Worm (Caenorhabditis elegans): Measurements from ENCODE around the gene srm-4.

srm-4 gene

ce11 chrV:14347234-14347826, 14.1 kb downstream of the srm-4 start, which contains the start of gene cept-2:
cept-2 (plus strand) TSS chrV:14347766.
- no peak for TF ChIP-seq lin-39 (tag; optimal IDR thresholded peaks at IDR 0.05)
- peak; percentile 100 for TF ChIP-seq unc-55 (GFP tag; optimal IDR thresholded peaks at IDR 0.05)
- no peak for TF ChIP-seq nhr-25 (tag; optimal IDR thresholded peaks at IDR 0.05)
- peak; percentile 30 for TF ChIP-seq R02D3.7 (tag; optimal IDR thresholded peaks at IDR 0.05)
- TF ChIP-seq unc-62 (GFP tag; optimal IDR thresholded peaks at IDR 0.05): no peak
- peak; percentile 95 for TF ChIP-seq sem-4 (tag; optimal IDR thresholded peaks at IDR 0.05)
- peak; percentile 29 for TF ChIP-seq ZK546.5 (tag; optimal IDR thresholded peaks at IDR 0.05)
- peak; percentile 88 for TF ChIP-seq gmeb-1 (tag; optimal IDR thresholded peaks at IDR 0.05)
- peak; percentile 80 to 96 for TF ChIP-seq lsy-2 (tag; optimal IDR thresholded peaks at IDR 0.05)
- TF ChIP-seq zag-1 (tag; optimal IDR thresholded peaks at IDR 0.05): peak; percentile 56
- TF ChIP-seq fos-1 (tag; optimal IDR thresholded peaks at IDR 0.05): peak; percentile 76
- TF ChIP-seq mdl-1 (tag; optimal IDR thresholded peaks at IDR 0.05): peak in 1 of 2 experiments; percentile 46
- TF ChIP-seq aly-2 (tag; optimal IDR thresholded peaks at IDR 0.05): no peak
- TF ChIP-seq ztf-4 (tag; optimal IDR thresholded peaks at IDR 0.05): peak; percentile 85
- TF ChIP-seq ztf-1 (GFP tag; conservative IDR thresholded peaks at IDR 0.05): no peak
- TF ChIP-seq sma-3 (GFP tag; optimal IDR thresholded peaks at IDR 0.05): peak; percentile 95
- peak; percentile 94 for TF ChIP-seq crh-2 (tag; optimal IDR thresholded peaks at IDR 0.05)
- no peak for TF ChIP-seq nhr-6 (tag; optimal IDR thresholded peaks at IDR 0.05)
- peak; percentile 66 for TF ChIP-seq nhr-77 (tag; optimal IDR thresholded peaks at IDR 0.05)
- TF ChIP-seq F13H6.1 (tag; optimal IDR thresholded peaks at IDR 0.05): peak; percentile 93
- TF ChIP-seq elt-3 (tag; optimal IDR thresholded peaks at IDR 0.05): no peak
- no peak for TF ChIP-seq alr-1 (tag; optimal IDR thresholded peaks at IDR 0.05)
- no peak for TF ChIP-seq nhr-12 (tag; optimal IDR thresholded peaks at IDR 0.05)
- TF ChIP-seq sma-9 (GFP tag; optimal IDR thresholded peaks at IDR 0.05): peak; percentile 94
- no peak for TF ChIP-seq sma-9 (tag; optimal IDR thresholded peaks at IDR 0.05)
- TF ChIP-seq unc-39 (tag; optimal IDR thresholded peaks at IDR 0.05): no peak
- no peak for TF ChIP-seq peb-1 (tag; optimal IDR thresholded peaks at IDR 0.05)
- peak; percentile 95 for TF ChIP-seq nhr-129 (tag; optimal IDR thresholded peaks at IDR 0.05)
- TF ChIP-seq mab-5 (tag; optimal IDR thresholded peaks at IDR 0.05): peak; percentile 88
- no peak for TF ChIP-seq nhr-11 (tag; optimal IDR thresholded peaks at IDR 0.05)
- peak; percentile 96 for TF ChIP-seq lin-11 (tag; optimal IDR thresholded peaks at IDR 0.05)
- TF ChIP-seq ceh-16 (tag; optimal IDR thresholded peaks at IDR 0.05): peak; percentile 64
- no peak for TF ChIP-seq mbf-1 (tag; optimal IDR thresholded peaks at IDR 0.05)
- peak; percentile 97 for TF ChIP-seq C34F6.9 (tag; optimal IDR thresholded peaks at IDR 0.05)
- peak; percentile 91 for TF ChIP-seq nhr-21 (tag; optimal IDR thresholded peaks at IDR 0.05)
- TF ChIP-seq snpc-4 (tag; optimal IDR thresholded peaks at IDR 0.05): peak; percentile 87
- TF ChIP-seq egl-27 (tag; optimal IDR thresholded peaks at IDR 0.05): peak; percentile 72
- no peak for TF ChIP-seq elt-1 (tag; optimal IDR thresholded peaks at IDR 0.05)
- TF ChIP-seq dmd-4 (tag; optimal IDR thresholded peaks at IDR 0.05): peak; percentile 43
- no peak for TF ChIP-seq ztf-11 (tag; optimal IDR thresholded peaks at IDR 0.05)
- TF ChIP-seq ceh-82 (tag; optimal IDR thresholded peaks at IDR 0.05): peak; percentile 75
- peak; percentile 86 for TF ChIP-seq skn-1 (tag; optimal IDR thresholded peaks at IDR 0.05)
- peak; percentile 94 for TF ChIP-seq lin-13 (GFP tag; optimal IDR thresholded peaks at IDR 0.05)
- no peak for TF ChIP-seq nhr-237 (tag; optimal IDR thresholded peaks at IDR 0.05)
- TF ChIP-seq nhr-23 (tag; optimal IDR thresholded peaks at IDR 0.05): no peak
- no peak for TF ChIP-seq nhr-10 (tag; optimal IDR thresholded peaks at IDR 0.05)
- peak; percentile 87 for TF ChIP-seq blmp-1 (tag; optimal IDR thresholded peaks at IDR 0.05; ENCODE audit: insufficient read depth)
- peak; percentile 53 for TF ChIP-seq ama-1 (optimal IDR thresholded peaks at IDR 0.05)
- TF ChIP-seq Y55F3AM.14 (GFP tag; optimal IDR thresholded peaks at IDR 0.05): peak; percentile 12

Data from whole organism, L2 larva.